Worm (Caenorhabditis elegans): ENCODE measurements around the gene F32D8.11.

DNA sequence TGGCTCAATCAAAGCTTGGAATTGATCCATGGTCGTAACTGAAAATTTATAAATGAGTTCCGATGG lies 8.0 kb upstream of the F32D8.11 start, which contains the start of gene sec-61.G:
- TF ChIP-seq W03F9.2 (tag; optimal IDR thresholded peaks at IDR 0.05) = no peak
- TF ChIP-seq him-1 (tag; optimal IDR thresholded peaks at IDR 0.05) = no peak
- TF ChIP-seq dao-5 (tag; optimal IDR thresholded peaks at IDR 0.05) = no peak
